Fruit fly (Drosophila melanogaster) whole organism, embryonic: Measurements from ENCODE around the gene Nepl21.

ENCODE experiments used
- BEAF-32 ChIP-seq: fragments of 200-800 bp; sonication (Bioruptor generic); optimal IDR thresholded peaks from 3 replicates; lab custom pipeline; 2017; ENCODE audit warnings: missing biosample characterization, missing genetic modification characterization, mild to moderate bottlenecking, moderate library complexity, missing genetic modification reagents
- CG12219 ChIP-seq: fragments of 200-800 bp; sonication (Bioruptor generic); optimal IDR thresholded peaks from 3 replicates; lab custom pipeline; 2018; ENCODE audit warnings: missing biosample characterization, mild to moderate bottlenecking, missing genetic modification characterization
- CG12391 ChIP-seq: fragments of 200-800 bp; sonication (Bioruptor generic); optimal IDR thresholded peaks from 3 replicates; lab custom pipeline; 2018; ENCODE audit warnings: missing biosample characterization, mild to moderate bottlenecking, missing genetic modification characterization, moderate library complexity
- CG12769 ChIP-seq: fragments of 200-800 bp; sonication (Bioruptor generic); optimal IDR thresholded peaks from 2 replicates; lab custom pipeline; 2019; ENCODE audit warnings: missing biosample characterization, mild to moderate bottlenecking, missing genetic modification characterization, moderate library complexity
- CG13123 ChIP-seq: fragments of 200-800 bp; sonication (Bioruptor generic); optimal IDR thresholded peaks from 2 replicates; lab custom pipeline; 2016; ENCODE audit warnings: missing biosample characterization, missing genetic modification characterization
- CG15514 ChIP-seq: fragments of 200-800 bp; sonication (Bioruptor generic); optimal IDR thresholded peaks from 3 replicates; lab custom pipeline; 2017; ENCODE audit warnings: missing biosample characterization, missing genetic modification characterization, mild to moderate bottlenecking, moderate library complexity, missing genetic modification reagents
- CG1647 ChIP-seq: fragments of 200-800 bp; sonication (Bioruptor generic); optimal IDR thresholded peaks from 3 replicates; lab custom pipeline; 2016; ENCODE audit warnings: missing biosample characterization, missing genetic modification characterization
- CG1792 ChIP-seq: fragments of 200-800 bp; sonication (Bioruptor generic); optimal IDR thresholded peaks from 2 replicates; lab custom pipeline; 2016; ENCODE audit warnings: missing biosample characterization, missing genetic modification characterization
- CG2199 ChIP-seq: fragments of 200-800 bp; sonication (Bioruptor generic); IDR thresholded peaks from 3 replicates; pipeline ENCODE4 v1.3.6; 2022; ENCODE audit warnings: missing biosample characterization, missing genetic modification characterization
- CG2678 ChIP-seq: fragments of 200-800 bp; sonication (Bioruptor generic); optimal IDR thresholded peaks from 3 replicates; lab custom pipeline; 2019; ENCODE audit warnings: missing biosample characterization, mild to moderate bottlenecking, missing genetic modification characterization, moderate library complexity
- CG30020 ChIP-seq: fragments of 200-800 bp; optimal IDR thresholded peaks from 2 replicates; lab custom pipeline; 2019; ENCODE audit warnings: missing biosample characterization, mild to moderate bottlenecking, missing genetic modification characterization, moderate library complexity
- CG6654 ChIP-seq: fragments of 200-800 bp; sonication (Bioruptor generic); optimal IDR thresholded peaks from 2 replicates; lab custom pipeline; 2017; ENCODE audit warnings: missing biosample characterization, mild to moderate bottlenecking, missing genetic modification characterization
- CG6689 ChIP-seq: fragments of 200-800 bp; sonication (Bioruptor generic); IDR thresholded peaks from 2 replicates; pipeline ENCODE4 v1.3.6; 2022; ENCODE audit warnings: missing biosample characterization, missing genetic modification characterization
- CTCF ChIP-seq: fragments of 200-800 bp; sonication (Bioruptor generic); optimal IDR thresholded peaks from 2 replicates; lab custom pipeline; 2017; ENCODE audit warnings: missing biosample characterization, mild to moderate bottlenecking, missing genetic modification characterization, moderate library complexity
- CrebB ChIP-seq: fragments of 200-800 bp; sonication (Bioruptor generic); optimal IDR thresholded peaks from 3 replicates; lab custom pipeline; 2018; ENCODE audit warnings: missing biosample characterization, mild to moderate bottlenecking, missing genetic modification characterization
- Dll ChIP-seq: fragments of 200-800 bp; sonication (Bioruptor generic); IDR thresholded peaks from 4 replicates; pipeline ENCODE4 v1.3.6; 2022; ENCODE audit warnings: missing biosample characterization, missing genetic modification characterization; ENCODE audit not compliant: partially characterized antibody
- Dp ChIP-seq: fragments of 200-800 bp; sonication (Bioruptor generic); optimal IDR thresholded peaks from 2 replicates; lab custom pipeline; 2018; ENCODE audit warnings: missing biosample characterization, mild to moderate bottlenecking, missing genetic modification characterization, moderate library complexity
- Eip74EF ChIP-seq, 2 experiments: fragments of 200-800 bp in 1 of 2; fragments of >200 bp in 1 of 2; sonication (Bioruptor generic) in 1 of 2; optimal IDR thresholded peaks; 2 replicates each; lab custom pipeline; 2017 to 2019; ENCODE audit warnings: missing biosample characterization in 2 of 2, missing genetic modification characterization in 2 of 2, mild to moderate bottlenecking in 1 of 2, moderate library complexity in 1 of 2
- Ets97D ChIP-seq: fragments of 200-800 bp; sonication (Bioruptor generic); optimal IDR thresholded peaks from 3 replicates; lab custom pipeline; 2016; ENCODE audit warnings: missing biosample characterization, missing genetic modification characterization
- HLH3B ChIP-seq: fragments of 200-800 bp; sonication (Bioruptor generic); IDR thresholded peaks from 2 replicates; pipeline ENCODE4 v1.3.6; 2022; ENCODE audit warnings: missing biosample characterization, missing genetic modification characterization
- HLH4C ChIP-seq: fragments of 200-800 bp; sonication (Bioruptor generic); IDR thresholded peaks from 3 replicates; pipeline ENCODE4 v1.3.6; 2022; ENCODE audit warnings: missing biosample characterization, missing genetic modification characterization; ENCODE audit not compliant: partially characterized antibody
- HLH54F ChIP-seq: fragments of 200-800 bp; sonication (Bioruptor generic); optimal IDR thresholded peaks from 3 replicates; lab custom pipeline; 2016; ENCODE audit warnings: missing biosample characterization, missing genetic modification characterization
- Med ChIP-seq: fragments of 200-800 bp; sonication (Bioruptor generic); peaks from one replicate; lab custom pipeline; 2016; ENCODE audit warnings: missing biosample characterization, missing genetic modification characterization, mild to moderate bottlenecking, inconsistent platforms, moderate library complexity
- Optix ChIP-seq: fragments of 200-800 bp; sonication (Bioruptor generic); IDR thresholded peaks from 3 replicates; pipeline ENCODE4 v1.3.6; 2022; ENCODE audit warnings: missing biosample characterization, missing genetic modification characterization
- Pdp1 ChIP-seq, 2 experiments: fragments of 200-800 bp; sonication (Bioruptor generic); optimal IDR thresholded peaks; 3 replicates each; lab custom pipeline; 2016; ENCODE audit warnings: missing biosample characterization in 2 of 2, missing genetic modification characterization in 2 of 2, mild to moderate bottlenecking in 1 of 2, moderate library complexity in 1 of 2
- Stat92E ChIP-seq, 3 experiments: fragments of >200 bp in 2 of 3; fragments of 200-800 bp in 1 of 3; sonication (Bioruptor generic) in 1 of 3; optimal IDR thresholded peaks; 2 replicates each; lab custom pipeline; 2017 to 2019; ENCODE audit warnings: missing biosample characterization in 3 of 3, missing genetic modification characterization in 3 of 3, mild to moderate bottlenecking in 1 of 3, moderate library complexity in 1 of 3
- al ChIP-seq: fragments of 200-800 bp; sonication (Bioruptor generic); IDR thresholded peaks from 2 replicates; pipeline ENCODE4 v1.3.6; 2022; ENCODE audit warnings: missing biosample characterization, missing genetic modification characterization
- az2 ChIP-seq: fragments of 200-800 bp; sonication (Bioruptor generic); optimal IDR thresholded peaks from 3 replicates; lab custom pipeline; 2016; ENCODE audit warnings: missing biosample characterization, missing genetic modification characterization
- bowl ChIP-seq: fragments of 200-800 bp; sonication (Bioruptor generic); IDR thresholded peaks from 2 replicates; pipeline ENCODE4 v1.3.6; 2022; ENCODE audit warnings: missing biosample characterization, missing genetic modification characterization
- chinmo ChIP-seq: fragments of 200-800 bp; sonication (Bioruptor generic); IDR thresholded peaks from 4 replicates; pipeline ENCODE4 v1.3.6; 2022; ENCODE audit warnings: missing biosample characterization, missing genetic modification characterization; ENCODE audit not compliant: partially characterized antibody
- crol ChIP-seq: fragments of 200-800 bp; sonication (Bioruptor generic); IDR thresholded peaks from 2 replicates; pipeline ENCODE4 v1.3.6; 2022; ENCODE audit warnings: missing biosample characterization, missing genetic modification characterization
- ems ChIP-seq: fragments of 200-800 bp; sonication (Bioruptor generic); optimal IDR thresholded peaks from 3 replicates; lab custom pipeline; 2016; ENCODE audit warnings: missing biosample characterization, missing genetic modification characterization
- ewg ChIP-seq: fragments of 200-800 bp; sonication (Bioruptor generic); optimal IDR thresholded peaks from 3 replicates; lab custom pipeline; 2017; ENCODE audit warnings: mild to moderate bottlenecking, missing biosample characterization, missing genetic modification reagents, missing genetic modification characterization
- fru ChIP-seq: fragments of >200 bp; optimal IDR thresholded peaks from 2 replicates; lab custom pipeline; 2017
- gcm2 ChIP-seq: fragments of 200-800 bp; sonication (Bioruptor generic); optimal IDR thresholded peaks from 2 replicates; lab custom pipeline; 2016; ENCODE audit warnings: missing biosample characterization, missing genetic modification characterization
- gro ChIP-seq: fragments of 200-800 bp; sonication (Bioruptor generic); optimal IDR thresholded peaks from 2 replicates; lab custom pipeline; 2016; ENCODE audit warnings: missing biosample characterization, missing genetic modification characterization
- gt ChIP-seq: fragments of 200-800 bp; sonication (Bioruptor generic); IDR thresholded peaks from 2 replicates; pipeline ENCODE4 v1.3.6; 2022; ENCODE audit warnings: missing biosample characterization, missing genetic modification characterization
- ham ChIP-seq: fragments of 200-800 bp; sonication (Bioruptor generic); IDR thresholded peaks from 2 replicates; pipeline ENCODE4 v1.3.6; 2022; ENCODE audit warnings: missing biosample characterization, missing genetic modification characterization
- hkb ChIP-seq, 2 experiments: fragments of 200-800 bp in 1 of 2; fragments of >200 bp in 1 of 2; sonication (Bioruptor generic) in 1 of 2; IDR thresholded peaks in 1 of 2; optimal IDR thresholded peaks in 1 of 2; 2 replicates each; pipeline versions ENCODE4 v1.3.6 to Lab custom; 2017 to 2022; ENCODE audit warnings: missing biosample characterization in 1 of 2, missing genetic modification characterization in 1 of 2
- klu ChIP-seq: fragments of 200-800 bp; sonication (Bioruptor generic); IDR thresholded peaks from 2 replicates; pipeline ENCODE4 v1.3.6; 2022; ENCODE audit warnings: missing biosample characterization, missing genetic modification characterization
- pnt ChIP-seq: fragments of 200-800 bp; sonication (Bioruptor generic); optimal IDR thresholded peaks from 3 replicates; lab custom pipeline; 2016; ENCODE audit warnings: missing biosample characterization, missing genetic modification characterization
- sug ChIP-seq: fragments of 200-800 bp; optimal IDR thresholded peaks from 2 replicates; lab custom pipeline; 2019; ENCODE audit warnings: missing biosample characterization, mild to moderate bottlenecking, missing genetic modification characterization, moderate library complexity
- tna ChIP-seq: fragments of 200-800 bp; sonication (Bioruptor generic); IDR thresholded peaks from 2 replicates; pipeline ENCODE4 v1.3.6; 2022; ENCODE audit warnings: missing biosample characterization, missing genetic modification characterization; ENCODE audit not compliant: partially characterized antibody
- trem ChIP-seq: fragments of 200-800 bp; optimal IDR thresholded peaks from 3 replicates; lab custom pipeline; 2019; ENCODE audit warnings: missing biosample characterization, mild to moderate bottlenecking, missing genetic modification characterization, moderate library complexity
- unc-4 ChIP-seq: fragments of 200-800 bp; sonication (Bioruptor generic); IDR thresholded peaks from 2 replicates; pipeline ENCODE4 v1.3.6; 2022; ENCODE audit warnings: missing biosample characterization, missing genetic modification characterization; ENCODE audit not compliant: partially characterized antibody

Nepl21 gene

dm6 chr3R:28870364-28870763, 13.1 kb upstream of the Nepl21 start (continued):
- TF ChIP-seq CG12391 (tag; lab: Kevin White, UChicago) (no peak), gro (no peak), HLH4C (no peak), CG1647 (no peak), HLH3B (no peak), trem (tag; lab: Kevin White, UChicago) (peak; percentile 93), CTCF (GFP tag; lab: Kevin White, UChicago) (peak; percentile 89), Ets97D (GFP tag; lab: Kevin White, UChicago) (no peak), CG12219 (no peak), CG30020 (tag; lab: Kevin White, UChicago) (no peak), CG6654 (no peak), CG15514 (GFP tag; lab: Kevin White, UChicago) (no peak), gcm2 (GFP tag; lab: Kevin White, UChicago) (no peak), fru (lab: Kevin White, UChicago) (no peak)
- TF ChIP-seq, all 482 proteins: peak for 5

- TF ChIP-seq crol (peak; percentile 26; the same call in 1 of the 2 replicates), pnt (GFP tag; lab: Kevin White, UChicago) (no peak), Optix (GFP tag; lab: Robert Waterston, UW) (0 out of 3 replicates have a peak, but pooled peaks have one; percentile 5), ems (no peak), Med (GFP tag; lab: Kevin White, UChicago) (peak; percentile 45), az2 (no peak)
Observed at dm6 chr3R:28872605-28873004, 10.9 kb upstream of the Nepl21 start, which contains the start of gene Nepl17. TSS of gene Nepl17 (plus strand) at chr3R:28872905.

dm6 chr3R:28875345-28875744, 8.1 kb upstream of the Nepl21 start, which contains the start of gene Nepl18:
TSS of gene Nepl18 (plus strand) at chr3R:28875621.
- TF ChIP-seq CG13123 (GFP tag; lab: Kevin White, UChicago) (no peak), CG2678 (no peak), klu (GFP tag; lab: Robert Waterston, UW) (no peak), unc-4 (no peak), Pdp1 (GFP tag; optimal IDR thresholded peaks at IDR 0.05; lab: Kevin White, UChicago) (peak in 1 of 2 experiments; percentile 94), tna (GFP tag; lab: Robert Waterston, UW) (no peak)
- TF ChIP-seq, all 482 proteins: peak for 1

dm6 chr3R:28880066-28880842, 3.2 kb upstream of the Nepl21 start, which contains the start of the genes Nepl19 and Nepl20:
TSS of gene Nepl19 (minus strand) at chr3R:28880122.
TSS of gene Nepl20 (plus strand) at chr3R:28880792.
- TF ChIP-seq hkb (optimal IDR thresholded peaks at IDR 0.05; lab: Kevin White, UChicago) (no peak), hkb (GFP tag; IDR thresholded peaks at IDR 0.05; lab: Robert Waterston, UW) (peak; percentile 78), Stat92E (GFP tag; optimal IDR thresholded peaks at IDR 0.05; lab: Kevin White, UChicago) (no peak), CG1792 (GFP tag; lab: Kevin White, UChicago) (peak; percentile 25), chinmo (GFP tag; lab: Robert Waterston, UW) (no peak), BEAF-32 (GFP tag; lab: Kevin White, UChicago) (peak; percentile 52), Dp (GFP tag; lab: Kevin White, UChicago) (no peak), bowl (GFP tag; lab: Robert Waterston, UW) (0 out of 2 replicates have a peak, but pooled peaks have one; percentile 40), CG2199 (no peak), Eip74EF (GFP tag; optimal IDR thresholded peaks at IDR 0.05; lab: Kevin White, UChicago) (peak in 1 of 2 experiments; percentile 84), Dll (GFP tag; lab: Robert Waterston, UW) (0 out of 4 replicates have a peak, but pooled peaks have one; percentile 43), CG13123 (GFP tag; lab: Kevin White, UChicago) (no peak), CrebB (tag; lab: Kevin White, UChicago) (peak; percentile 56), gt (GFP tag; lab: Robert Waterston, UW) (peak; percentile 50), CG12769 (tag; lab: Kevin White, UChicago) (no peak), HLH54F (GFP tag; lab: Kevin White, UChicago) (peak; percentile 47), al (GFP tag; lab: Robert Waterston, UW) (peak; percentile 49; the same call in 1 of the 2 replicates), sug (tag; lab: Kevin White, UChicago) (peak; percentile 56), ewg (GFP tag; lab: Kevin White, UChicago) (peak; percentile 57), CG6689 (GFP tag; lab: Robert Waterston, UW) (peak; percentile 84), ham (GFP tag; lab: Robert Waterston, UW) (no peak)
